Worm (Caenorhabditis elegans): Measurements from ENCODE around the gene C08G9.1.

DNA sequence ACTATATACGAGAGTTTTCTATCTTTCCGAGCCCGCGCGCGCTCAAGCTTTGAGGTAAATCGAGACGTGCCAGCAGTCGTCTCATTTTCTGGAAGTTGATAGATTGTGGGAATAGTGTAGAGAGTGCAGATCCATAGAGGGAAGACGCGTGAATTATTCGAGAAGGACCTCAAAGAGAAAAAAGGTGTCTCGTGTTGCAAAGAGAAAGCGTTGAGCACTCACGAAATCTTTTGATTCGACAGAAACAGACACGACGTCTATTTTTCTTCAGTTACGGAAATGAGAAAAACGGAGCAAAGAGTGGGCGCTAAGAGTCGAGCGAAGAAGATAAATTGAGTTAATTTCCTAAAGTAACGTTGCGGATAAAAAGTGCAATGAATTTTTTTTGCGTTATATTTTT is 34.7 kb upstream of the C08G9.1 start:
- TF ChIP-seq ztf-29 (GFP tag; IDR thresholded peaks at IDR 0.05) (no peak), klf-2 (GFP tag; conservative IDR thresholded peaks at IDR 0.05) (no peak)
